Fruit fly (Drosophila melanogaster) whole organism, embryonic: ENCODE measurements around the gene ksr.

ENCODE experiments used
- Aef1 ChIP-seq: fragments of 200-800 bp; sonication (Bioruptor generic); IDR thresholded peaks from 3 replicates; pipeline ENCODE4 v1.3.6; 2022; ENCODE audit warnings: missing biosample characterization, missing genetic modification characterization
- Antp ChIP-seq: fragments of 200-800 bp; sonication (Bioruptor generic); optimal IDR thresholded peaks from 3 replicates; lab custom pipeline; 2016; ENCODE audit warnings: missing biosample characterization, missing genetic modification characterization
- Asciz ChIP-seq: fragments of 200-800 bp; sonication (Bioruptor generic); optimal IDR thresholded peaks from 2 replicates; lab custom pipeline; 2017; ENCODE audit warnings: missing biosample characterization, mild to moderate bottlenecking, missing genetic modification characterization, missing genetic modification reagents
- Bdp1 ChIP-seq: fragments of 200-800 bp; sonication (Bioruptor generic); optimal IDR thresholded peaks from 3 replicates; lab custom pipeline; 2016; ENCODE audit warnings: missing biosample characterization, missing genetic modification characterization
- Bgb ChIP-seq: fragments of 200-800 bp; sonication (Bioruptor generic); IDR thresholded peaks from 2 replicates; pipeline ENCODE4 v1.3.6; 2022; ENCODE audit warnings: missing biosample characterization, missing genetic modification characterization; ENCODE audit not compliant: partially characterized antibody
- CG10462 ChIP-seq: fragments of 200-800 bp; sonication (Bioruptor generic); optimal IDR thresholded peaks from 2 replicates; lab custom pipeline; 2016; ENCODE audit warnings: missing biosample characterization, missing genetic modification characterization
- CG12071 ChIP-seq: fragments of 200-800 bp; sonication (Bioruptor generic); optimal IDR thresholded peaks from 3 replicates; lab custom pipeline; 2018; ENCODE audit warnings: missing biosample characterization, mild to moderate bottlenecking, missing genetic modification characterization
- CG12659 ChIP-seq: fragments of 200-800 bp; sonication (Bioruptor generic); optimal IDR thresholded peaks from 3 replicates; lab custom pipeline; 2017; ENCODE audit warnings: mild to moderate bottlenecking, missing biosample characterization, missing genetic modification reagents, missing genetic modification characterization
- CG12769 ChIP-seq: fragments of 200-800 bp; sonication (Bioruptor generic); optimal IDR thresholded peaks from 2 replicates; lab custom pipeline; 2019; ENCODE audit warnings: missing biosample characterization, mild to moderate bottlenecking, missing genetic modification characterization, moderate library complexity
- CG14050 ChIP-seq: fragments of 200-800 bp; sonication (Bioruptor generic); IDR thresholded peaks from 3 replicates; pipeline ENCODE4 v1.3.6; 2022; ENCODE audit warnings: missing biosample characterization, missing genetic modification characterization
- CG14441 ChIP-seq: fragments of 200-800 bp; sonication (Bioruptor generic); IDR thresholded peaks from 2 replicates; pipeline ENCODE4 v1.3.6; 2022; ENCODE audit warnings: missing biosample characterization, missing genetic modification characterization
- CG15514 ChIP-seq: fragments of 200-800 bp; sonication (Bioruptor generic); optimal IDR thresholded peaks from 3 replicates; lab custom pipeline; 2017; ENCODE audit warnings: missing biosample characterization, missing genetic modification characterization, mild to moderate bottlenecking, moderate library complexity, missing genetic modification reagents
- CG16813 ChIP-seq: fragments of 200-800 bp; sonication (Bioruptor generic); IDR thresholded peaks from 3 replicates; pipeline ENCODE4 v1.3.6; 2022; ENCODE audit warnings: missing biosample characterization, missing genetic modification characterization; ENCODE audit not compliant: partially characterized antibody
- CG17361 ChIP-seq: fragments of 200-800 bp; sonication (Bioruptor generic); IDR thresholded peaks from 3 replicates; pipeline ENCODE4 v1.3.6; 2022; ENCODE audit warnings: missing biosample characterization, missing genetic modification characterization
- CG17829 ChIP-seq: fragments of 200-800 bp; optimal IDR thresholded peaks from 2 replicates; lab custom pipeline; 2019; ENCODE audit warnings: missing biosample characterization, mild to moderate bottlenecking, missing genetic modification characterization, moderate library complexity
- CG2875 ChIP-seq: fragments of 200-800 bp; sonication (Bioruptor generic); optimal IDR thresholded peaks from 2 replicates; lab custom pipeline; 2017; ENCODE audit warnings: missing biosample characterization, mild to moderate bottlenecking, missing genetic modification characterization, missing genetic modification reagents
- CG5245 ChIP-seq: fragments of 200-800 bp; sonication (Bioruptor generic); optimal IDR thresholded peaks from 3 replicates; lab custom pipeline; 2016; ENCODE audit warnings: missing biosample characterization, missing genetic modification characterization
- CG6765 ChIP-seq: fragments of 200-800 bp; sonication (Bioruptor generic); optimal IDR thresholded peaks from 3 replicates; lab custom pipeline; 2017; ENCODE audit warnings: missing biosample characterization, mild to moderate bottlenecking, missing genetic modification characterization
- CG7987 ChIP-seq: fragments of 200-800 bp; sonication (Bioruptor generic); optimal IDR thresholded peaks from 2 replicates; lab custom pipeline; 2018; ENCODE audit warnings: missing biosample characterization, mild to moderate bottlenecking, missing genetic modification characterization, moderate library complexity
- CG8290 ChIP-seq, 3 experiments: fragments of 200-800 bp; sonication (Bioruptor generic); optimal IDR thresholded peaks; 2 replicates each; lab custom pipeline; 2016 to 2019; ENCODE audit warnings: missing biosample characterization in 3 of 3, missing genetic modification characterization in 3 of 3, mild to moderate bottlenecking in 2 of 3, moderate library complexity in 1 of 3
- E2f2 ChIP-seq: fragments of 200-800 bp; sonication (Bioruptor generic); IDR thresholded peaks from 2 replicates; pipeline ENCODE4 v1.3.6; 2022; ENCODE audit warnings: missing biosample characterization, missing genetic modification characterization
- Elba2 ChIP-seq: fragments of 200-800 bp; sonication (Bioruptor generic); optimal IDR thresholded peaks from 3 replicates; lab custom pipeline; 2016; ENCODE audit warnings: missing biosample characterization, missing genetic modification characterization
- Fer2 ChIP-seq: fragments of 200-800 bp; sonication (Bioruptor generic); optimal IDR thresholded peaks from 2 replicates; lab custom pipeline; 2018; ENCODE audit warnings: missing biosample characterization, mild to moderate bottlenecking, missing genetic modification characterization, moderate library complexity
- HLHmδ ChIP-seq: fragments of 200-800 bp; sonication (Bioruptor generic); optimal IDR thresholded peaks from 2 replicates; lab custom pipeline; 2018; ENCODE audit warnings: missing biosample characterization, mild to moderate bottlenecking, missing genetic modification characterization, moderate library complexity
- Hr78 ChIP-seq, 2 experiments: fragments of 200-800 bp in 1 of 2; fragments of >200 bp in 1 of 2; sonication (Bioruptor generic) in 1 of 2; optimal IDR thresholded peaks; 2 replicates each; lab custom pipeline; 2017 to 2019; ENCODE audit warnings: missing biosample characterization in 2 of 2, missing genetic modification characterization in 2 of 2, mild to moderate bottlenecking in 1 of 2, moderate library complexity in 1 of 2
- Mad ChIP-seq: fragments of 200-800 bp; sonication (Bioruptor generic); optimal IDR thresholded peaks from 2 replicates; lab custom pipeline; 2016; ENCODE audit warnings: missing biosample characterization, missing genetic modification characterization
- Ptx1 ChIP-seq: fragments of 200-800 bp; sonication (Bioruptor generic); IDR thresholded peaks from 2 replicates; pipeline ENCODE4 v1.3.6; 2022; ENCODE audit warnings: missing biosample characterization, missing genetic modification characterization
- Scr ChIP-seq: fragments of 200-800 bp; sonication (Bioruptor generic); IDR thresholded peaks from 2 replicates; pipeline ENCODE4 v1.3.6; 2022; ENCODE audit warnings: missing biosample characterization, missing genetic modification characterization; ENCODE audit not compliant: partially characterized antibody
- ab ChIP-seq: fragments of 200-800 bp; sonication (Bioruptor generic); optimal IDR thresholded peaks from 2 replicates; lab custom pipeline; 2016; ENCODE audit warnings: missing biosample characterization, missing genetic modification characterization
- cwo ChIP-seq: fragments of 200-800 bp; sonication (Bioruptor generic); optimal IDR thresholded peaks from 3 replicates; lab custom pipeline; 2017; ENCODE audit warnings: missing biosample characterization, missing genetic modification characterization, mild to moderate bottlenecking, moderate library complexity, missing genetic modification reagents
- dmrt99B ChIP-seq: fragments of 200-800 bp; sonication (Bioruptor generic); optimal IDR thresholded peaks from 2 replicates; lab custom pipeline; 2018; ENCODE audit warnings: missing biosample characterization, mild to moderate bottlenecking, missing genetic modification characterization, moderate library complexity
- gcm ChIP-seq: fragments of 200-800 bp; sonication (Bioruptor generic); optimal IDR thresholded peaks from 2 replicates; lab custom pipeline; 2019; ENCODE audit warnings: missing biosample characterization, mild to moderate bottlenecking, missing genetic modification characterization, moderate library complexity
- gem ChIP-seq: fragments of 200-800 bp; sonication (Bioruptor generic); optimal IDR thresholded peaks from 2 replicates; lab custom pipeline; 2019; ENCODE audit warnings: missing biosample characterization, mild to moderate bottlenecking, missing genetic modification characterization, moderate library complexity
- kni ChIP-seq: fragments of 200-800 bp; sonication (Bioruptor generic); optimal IDR thresholded peaks from 3 replicates; lab custom pipeline; 2017; ENCODE audit warnings: mild to moderate bottlenecking, missing biosample characterization, missing genetic modification reagents, missing genetic modification characterization
- knrl ChIP-seq: fragments of 200-800 bp; sonication (Bioruptor generic); IDR thresholded peaks from 3 replicates; pipeline ENCODE4 v1.3.6; 2022; ENCODE audit warnings: missing biosample characterization, missing genetic modification characterization; ENCODE audit not compliant: partially characterized antibody
- mam ChIP-seq: fragments of 200-800 bp; sonication (Bioruptor generic); optimal IDR thresholded peaks from 3 replicates; lab custom pipeline; 2016; ENCODE audit warnings: missing biosample characterization, missing genetic modification characterization
- odd ChIP-seq: fragments of 200-800 bp; sonication (Bioruptor generic); optimal IDR thresholded peaks from 2 replicates; lab custom pipeline; 2017; ENCODE audit warnings: missing biosample characterization, mild to moderate bottlenecking, missing genetic modification characterization
- otp ChIP-seq: fragments of 200-800 bp; sonication (Bioruptor generic); IDR thresholded peaks from 3 replicates; pipeline ENCODE4, ENCODE4 v1.3.6; 2022; ENCODE audit warnings: missing biosample characterization, missing genetic modification characterization
- pan ChIP-seq, 4 experiments: fragments of >200 bp in 3 of 4; fragments of 200-800 bp in 1 of 4; sonication (Bioruptor generic) in 1 of 4; optimal IDR thresholded peaks in 3 of 4; IDR thresholded peaks in 1 of 4; 2 replicates each; pipeline versions ENCODE4 v1.3.6 to Lab custom; 2017 to 2022; ENCODE audit warnings: missing biosample characterization in 2 of 4, missing genetic modification characterization in 2 of 4, mixed read lengths in 1 of 4
- psq ChIP-seq: fragments of 200-800 bp; sonication (Bioruptor generic); optimal IDR thresholded peaks from 2 replicates; lab custom pipeline; 2017; ENCODE audit warnings: missing biosample characterization, missing genetic modification characterization
- pzg ChIP-seq: fragments of 200-800 bp; sonication (Bioruptor generic); optimal IDR thresholded peaks from 3 replicates; lab custom pipeline; 2018; ENCODE audit warnings: missing biosample characterization, mild to moderate bottlenecking, missing genetic modification characterization, moderate library complexity
- sd ChIP-seq: fragments of 200-800 bp; sonication (Bioruptor generic); optimal IDR thresholded peaks from 3 replicates; lab custom pipeline; 2018; ENCODE audit warnings: missing biosample characterization, mild to moderate bottlenecking, missing genetic modification characterization, moderate library complexity
- sens ChIP-seq: fragments of 200-800 bp; sonication (Bioruptor generic); peaks from one replicate; lab custom pipeline; 2016; ENCODE audit warnings: missing biosample characterization, missing genetic modification characterization
- tgo ChIP-seq: fragments of 200-800 bp; sonication (Bioruptor generic); IDR thresholded peaks from 3 replicates; pipeline ENCODE4 v1.3.6; 2022; ENCODE audit warnings: missing biosample characterization, missing genetic modification characterization
- unc-4 ChIP-seq: fragments of 200-800 bp; sonication (Bioruptor generic); IDR thresholded peaks from 2 replicates; pipeline ENCODE4 v1.3.6; 2022; ENCODE audit warnings: missing biosample characterization, missing genetic modification characterization; ENCODE audit not compliant: partially characterized antibody
- vvl ChIP-seq: fragments of 200-800 bp; sonication (Bioruptor generic); IDR thresholded peaks from 2 replicates; pipeline ENCODE4 v1.3.6; 2022; ENCODE audit warnings: missing biosample characterization, missing genetic modification characterization

The ksr gene

dm6 chr3R:5517002-5517875, 33.5 kb upstream of the ksr start, which contains the start of gene Itpr (continued):
- TF ChIP-seq pan (optimal IDR thresholded peaks at IDR 0.05; lab: Kevin White, UChicago) (no peak), pan (GFP tag; optimal IDR thresholded peaks at IDR 0.05 in 1 of 2, IDR thresholded peaks at IDR 0.05 in 1 of 2) (peak in 1 of 2 experiments; percentile 6), CG16813 (GFP tag; lab: Robert Waterston, UW) (0 out of 3 replicates have a peak, but pooled peaks have one; percentile 12), CG2875 (GFP tag; lab: Kevin White, UChicago) (peak; percentile 25), Scr (GFP tag; lab: Robert Waterston, UW) (no peak), Bgb (GFP tag; lab: Robert Waterston, UW) (peak; percentile 53; the same call in 1 of the 2 replicates), Bdp1 (no peak), CG12071 (GFP tag; lab: Kevin White, UChicago) (no peak), gcm (GFP tag; lab: Kevin White, UChicago) (no peak), mam (GFP tag; lab: Kevin White, UChicago) (no peak), kni (GFP tag; lab: Kevin White, UChicago) (peak; percentile 59), CG17829 (peak; percentile 16), CG17361 (GFP tag; lab: Robert Waterston, UW) (0 out of 3 replicates have a peak, but pooled peaks have one; percentile 12), sens (GFP tag; lab: Kevin White, UChicago) (peak; percentile 82), CG12659 (peak; percentile 39), Aef1 (GFP tag; lab: Robert Waterston, UW) (0 out of 3 replicates have a peak, but pooled peaks have one; percentile 21), CG14441 (GFP tag; lab: Robert Waterston, UW) (no peak), vvl (GFP tag; lab: Robert Waterston, UW) (peak; percentile 62), E2f2 (GFP tag; lab: Robert Waterston, UW) (peak; percentile 34; the same call in 1 of the 2 replicates), otp (GFP tag; lab: Robert Waterston, UW) (peak; percentile 58; the same call in 2 of the 3 replicates), cwo (GFP tag; lab: Kevin White, UChicago) (peak; percentile 73), gem (tag; lab: Kevin White, UChicago) (no peak), pzg (peak; percentile 22), dmrt99B (tag; lab: Kevin White, UChicago) (no peak), knrl (GFP tag; lab: Robert Waterston, UW) (0 out of 3 replicates have a peak, but pooled peaks have one; percentile 14), HLHmδ (GFP tag; lab: Kevin White, UChicago) (peak; percentile 55), CG8290 (GFP tag; optimal IDR thresholded peaks at IDR 0.05; lab: Kevin White, UChicago) (no peak), CG8290 (tag; optimal IDR thresholded peaks at IDR 0.05; lab: Kevin White, UChicago) (no peak), ab (GFP tag; lab: Kevin White, UChicago) (no peak), CG10462 (GFP tag; lab: Kevin White, UChicago) (peak; percentile 3), odd (GFP tag; lab: Kevin White, UChicago) (peak; percentile 9), unc-4 (peak; percentile 38; the same call in 1 of the 2 replicates), CG15514 (no peak), Mad (no peak), CG12769 (tag; lab: Kevin White, UChicago) (peak; percentile 80), CG5245 (no peak), Ptx1 (GFP tag; lab: Robert Waterston, UW) (no peak), tgo (GFP tag; lab: Robert Waterston, UW) (no peak), CG7987 (GFP tag; lab: Kevin White, UChicago) (peak; percentile 7), Asciz (GFP tag; lab: Kevin White, UChicago) (no peak), Hr78 (GFP tag; optimal IDR thresholded peaks at IDR 0.05; lab: Kevin White, UChicago) (peak in 1 of 2 experiments; percentile 75), CG14050 (GFP tag; lab: Robert Waterston, UW) (no peak), Fer2 (no peak), Antp (no peak), Elba2 (GFP tag; lab: Kevin White, UChicago) (peak; percentile 75), CG6765 (no peak), psq (GFP tag; lab: Kevin White, UChicago) (no peak), sd (tag; lab: Kevin White, UChicago) (peak; percentile 44)
